7 fruit fly cellular contexts compared by ENCODE assay signal in the genomic region with DNA sequence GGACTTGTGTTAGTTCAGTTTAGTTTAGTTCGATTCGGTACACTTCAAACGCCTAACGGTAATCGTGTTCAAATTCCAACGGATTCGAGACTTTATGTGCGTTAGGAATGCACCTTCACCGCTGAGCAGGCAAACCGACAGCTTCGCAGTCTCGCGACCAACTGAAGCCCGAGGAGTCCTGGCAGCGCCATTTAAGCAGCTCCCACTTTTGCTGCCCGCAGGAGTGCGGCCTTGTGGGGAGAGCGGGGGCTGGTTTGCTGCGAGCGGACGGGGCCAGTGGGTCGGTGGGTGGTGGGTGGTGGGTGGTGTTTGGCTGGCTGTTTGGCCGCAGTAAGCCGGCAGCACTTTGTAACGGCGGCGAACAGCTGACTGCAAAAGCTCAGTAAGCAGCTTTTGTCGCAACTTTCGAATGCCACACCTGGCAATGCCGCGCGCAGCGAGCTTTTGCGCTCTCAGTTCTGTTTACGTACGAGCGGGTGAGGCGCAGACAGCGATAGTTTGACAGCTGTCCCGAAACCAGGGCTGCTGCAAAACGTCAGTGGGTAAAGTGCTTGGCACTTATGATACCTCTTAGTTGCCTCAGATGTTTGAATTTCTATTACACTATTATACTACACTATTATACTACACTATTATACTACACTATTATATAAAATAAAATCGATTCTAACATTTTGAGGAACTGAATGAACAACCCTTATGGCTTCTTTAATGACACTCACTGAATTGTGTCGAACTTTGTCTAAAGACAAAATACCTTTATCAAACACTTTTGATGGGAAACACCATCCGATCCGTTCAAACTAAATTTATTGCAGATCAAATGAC.
TF ChIP-seq lines count a peak whose summit lies in the region.

A gene (minus strand): TSS at position 181 of the 828 bp plus-strand sequence.

- TF ChIP-seq CTCF in whole organism, embryonic (GFP tag; optimal IDR thresholded peaks at IDR 0.05; lab: Kevin White, UChicago) = no peak

TF ChIP-seq in Kc167, 6 proteins besides CTCF, POLR2A, EP300 and RAD21:
- peak; percentile 99 for TF ChIP-seq psq (optimal IDR thresholded peaks at IDR 0.05; lab: Kevin White, UChicago)
- no peak for TF ChIP-seq ttk (optimal IDR thresholded peaks at IDR 0.05; lab: Kevin White, UChicago)
- no peak for TF ChIP-seq Sin3A (optimal IDR thresholded peaks at IDR 0.05; lab: Kevin White, UChicago)
- TF ChIP-seq h (optimal IDR thresholded peaks at IDR 0.05; lab: Kevin White, UChicago) = no peak

TF ChIP-seq in whole organism, 6 proteins besides CTCF, POLR2A, EP300 and RAD21:
- TF ChIP-seq EcR (GFP tag; optimal IDR thresholded peaks at IDR 0.05; lab: Kevin White, UChicago) = no peak
- TF ChIP-seq pan (optimal IDR thresholded peaks at IDR 0.05; lab: Kevin White, UChicago) = peak; percentile 92
- TF ChIP-seq psq (optimal IDR thresholded peaks at IDR 0.05; lab: Kevin White, UChicago) = no peak

TF ChIP-seq in whole organism, adult, 20 proteins besides CTCF, POLR2A, EP300 and RAD21 (continues in another document):
- TF ChIP-seq tj (GFP tag; optimal IDR thresholded peaks at IDR 0.05; lab: Kevin White, UChicago) = no peak
- TF ChIP-seq pad (GFP tag; optimal IDR thresholded peaks at IDR 0.05; lab: Kevin White, UChicago) = peak; percentile 15
- no peak for TF ChIP-seq cic (GFP tag; optimal IDR thresholded peaks at IDR 0.05; lab: Kevin White, UChicago)
- no peak for TF ChIP-seq CG5204 (GFP tag; optimal IDR thresholded peaks at IDR 0.05; lab: Kevin White, UChicago)
- TF ChIP-seq cnc (optimal IDR thresholded peaks at IDR 0.05; lab: Kevin White, UChicago) = no peak
- no peak for TF ChIP-seq toe (GFP tag; optimal IDR thresholded peaks at IDR 0.05; lab: Kevin White, UChicago)
- peak; percentile 0 for TF ChIP-seq CG7101 (tag; optimal IDR thresholded peaks at IDR 0.05; lab: Kevin White, UChicago)
- no peak for TF ChIP-seq ovo (GFP tag; optimal IDR thresholded peaks at IDR 0.05; lab: Kevin White, UChicago)
- peak; percentile 57 for TF ChIP-seq bab1 (GFP tag; optimal IDR thresholded peaks at IDR 0.05; lab: Kevin White, UChicago)
- TF ChIP-seq Hr96 (GFP tag; optimal IDR thresholded peaks at IDR 0.05; lab: Kevin White, UChicago) = no peak
- TF ChIP-seq CG1620 (GFP tag; optimal IDR thresholded peaks at IDR 0.05; lab: Kevin White, UChicago) = no peak
- TF ChIP-seq kay (GFP tag; lab: Kevin White, UChicago; ENCODE audit: borderline replicate concordance) = no peak
- no peak for TF ChIP-seq Mnt (GFP tag; optimal IDR thresholded peaks at IDR 0.05; lab: Kevin White, UChicago)
- peak; percentile 29 for TF ChIP-seq CG14711 (tag; optimal IDR thresholded peaks at IDR 0.05; lab: Kevin White, UChicago)
- TF ChIP-seq CG12768 (GFP tag; optimal IDR thresholded peaks at IDR 0.05; lab: Kevin White, UChicago) = no peak

TF ChIP-seq in whole organism, embryonic, 481 proteins besides CTCF, POLR2A, EP300 and RAD21 (continues in another document):
- no peak for TF ChIP-seq CG1792 (GFP tag; optimal IDR thresholded peaks at IDR 0.05; lab: Kevin White, UChicago)
- TF ChIP-seq HLH4C (GFP tag; IDR thresholded peaks at IDR 0.05; lab: Robert Waterston, UW; ENCODE audit: partially characterized antibody) = no peak
- no peak for TF ChIP-seq gfzf (GFP tag; optimal IDR thresholded peaks at IDR 0.05; lab: Kevin White, UChicago)
- no peak for TF ChIP-seq sens-2 (GFP tag; IDR thresholded peaks at IDR 0.05; lab: Robert Waterston, UW)
- no peak for TF ChIP-seq Lim3 (GFP tag; IDR thresholded peaks at IDR 0.05; lab: Robert Waterston, UW)
- no peak for TF ChIP-seq CG10431 (GFP tag; optimal IDR thresholded peaks at IDR 0.05; lab: Kevin White, UChicago)
- no peak for TF ChIP-seq al (GFP tag; IDR thresholded peaks at IDR 0.05; lab: Robert Waterston, UW)
- TF ChIP-seq org-1 (GFP tag; optimal IDR thresholded peaks at IDR 0.05; lab: Kevin White, UChicago) = no peak
- no peak for TF ChIP-seq CG6813 (GFP tag; optimal IDR thresholded peaks at IDR 0.05; lab: Kevin White, UChicago)
- no peak for TF ChIP-seq lola (GFP tag; optimal IDR thresholded peaks at IDR 0.05; lab: Kevin White, UChicago)
- TF ChIP-seq CG10321 (GFP tag; IDR thresholded peaks at IDR 0.05; lab: Robert Waterston, UW) = no peak
- no peak for TF ChIP-seq klu (GFP tag; IDR thresholded peaks at IDR 0.05; lab: Robert Waterston, UW)
- no peak for TF ChIP-seq cwo (GFP tag; optimal IDR thresholded peaks at IDR 0.05; lab: Kevin White, UChicago)
- TF ChIP-seq Awh (GFP tag; IDR thresholded peaks at IDR 0.05; lab: Robert Waterston, UW) = no peak
- TF ChIP-seq scrt (GFP tag; optimal IDR thresholded peaks at IDR 0.05; lab: Kevin White, UChicago) = peak; percentile 36
- no peak for TF ChIP-seq Atf6 (GFP tag; IDR thresholded peaks at IDR 0.05; lab: Robert Waterston, UW)

TF ChIP-seq in whole organism, prepupa, 60 proteins besides CTCF, POLR2A, EP300 and RAD21 (continues in another document):
- no peak for TF ChIP-seq CG11902 (GFP tag; optimal IDR thresholded peaks at IDR 0.05; lab: Kevin White, UChicago)
- peak; percentile 91 for TF ChIP-seq achi (GFP tag; optimal IDR thresholded peaks at IDR 0.05; lab: Kevin White, UChicago)
- peak; percentile 2 for TF ChIP-seq Ets96B (tag; optimal IDR thresholded peaks at IDR 0.05; lab: Kevin White, UChicago)
- TF ChIP-seq Eip78C (GFP tag; lab: Kevin White, UChicago) = peak; percentile 74
- peak; percentile 34; the same call in 1 of the 3 replicates for TF ChIP-seq CG6163 (GFP tag; IDR thresholded peaks at IDR 0.05; lab: Robert Waterston, UW)
- peak; percentile 23 for TF ChIP-seq CG32006 (GFP tag; optimal IDR thresholded peaks at IDR 0.05; lab: Kevin White, UChicago)
- TF ChIP-seq svp (GFP tag; lab: Kevin White, UChicago) = peak; percentile 36
- no peak for TF ChIP-seq CG1621 (tag; optimal IDR thresholded peaks at IDR 0.05; lab: Kevin White, UChicago)
- no peak for TF ChIP-seq CG11762 (GFP tag; optimal IDR thresholded peaks at IDR 0.05; lab: Kevin White, UChicago; ENCODE audit: insufficient read depth)
- peak; percentile 15; the same call in 2 of the 3 replicates for TF ChIP-seq eg (GFP tag; IDR thresholded peaks at IDR 0.05; lab: Robert Waterston, UW)
- no peak for TF ChIP-seq CG31627 (GFP tag; optimal IDR thresholded peaks at IDR 0.05; lab: Kevin White, UChicago)
- no peak for TF ChIP-seq CG6792 (GFP tag; optimal IDR thresholded peaks at IDR 0.05; lab: Kevin White, UChicago)
- TF ChIP-seq Hr39 (GFP tag; optimal IDR thresholded peaks at IDR 0.05; lab: Kevin White, UChicago) = peak; percentile 3
- TF ChIP-seq Hr4 (GFP tag; optimal IDR thresholded peaks at IDR 0.05; lab: Kevin White, UChicago) = peak; percentile 33
- TF ChIP-seq CG9139 (GFP tag; optimal IDR thresholded peaks at IDR 0.05; lab: Kevin White, UChicago) = no peak
- peak; percentile 89 for TF ChIP-seq fkh (GFP tag; optimal IDR thresholded peaks at IDR 0.05; lab: Kevin White, UChicago)

TF ChIP-seq in whole organism, pupa, 21 proteins besides CTCF, POLR2A, EP300 and RAD21 (continues in another document):
- TF ChIP-seq CG10348 (GFP tag; IDR thresholded peaks at IDR 0.05; lab: Robert Waterston, UW) (no peak), gl (tag; optimal IDR thresholded peaks at IDR 0.05; lab: Kevin White, UChicago) (no peak), CG8159 (tag; optimal IDR thresholded peaks at IDR 0.05; lab: Kevin White, UChicago) (peak; percentile 18), CG13204 (GFP tag; optimal IDR thresholded peaks at IDR 0.05; lab: Kevin White, UChicago) (no peak), CG4496 (GFP tag; IDR thresholded peaks at IDR 0.05; lab: Robert Waterston, UW) (peak; percentile 42; the same call in 2 of the 3 replicates), EcR (GFP tag; optimal IDR thresholded peaks at IDR 0.05; lab: Kevin White, UChicago) (no peak), CG9948 (tag; optimal IDR thresholded peaks at IDR 0.05; lab: Kevin White, UChicago) (no peak), CG17806 (tag; optimal IDR thresholded peaks at IDR 0.05; lab: Kevin White, UChicago) (peak; percentile 32), CG15710 (tag; optimal IDR thresholded peaks at IDR 0.05; lab: Kevin White, UChicago) (no peak), Pif1A (GFP tag; optimal IDR thresholded peaks at IDR 0.05; lab: Kevin White, UChicago) (peak; percentile 21), rn (GFP tag; IDR thresholded peaks at IDR 0.05; lab: Robert Waterston, UW) (no peak), Pif1B (GFP tag; optimal IDR thresholded peaks at IDR 0.05; lab: Kevin White, UChicago) (peak; percentile 13), Snoo (tag; optimal IDR thresholded peaks at IDR 0.05; lab: Kevin White, UChicago) (no peak), CG12605 (GFP tag; IDR thresholded peaks at IDR 0.05; lab: Robert Waterston, UW) (no peak), CG32121 (GFP tag; IDR thresholded peaks at IDR 0.05; lab: Robert Waterston, UW) (0 out of 2 replicates have a peak, but pooled peaks have one; percentile 22), D1 (tag; optimal IDR thresholded peaks at IDR 0.05; lab: Kevin White, UChicago) (no peak), CG14655 (GFP tag; optimal IDR thresholded peaks at IDR 0.05; lab: Kevin White, UChicago) (peak; percentile 3)

TF ChIP-seq in whole organism, wandering third instar larva, 38 proteins besides CTCF, POLR2A, EP300 and RAD21 (continues in another document):
- TF ChIP-seq tai (GFP tag; optimal IDR thresholded peaks at IDR 0.05; lab: Kevin White, UChicago) (no peak), usp (GFP tag; optimal IDR thresholded peaks at IDR 0.05; lab: Kevin White, UChicago) (no peak), Rel (GFP tag; optimal IDR thresholded peaks at IDR 0.05; lab: Kevin White, UChicago) (no peak), Rel (tag; optimal IDR thresholded peaks at IDR 0.05; lab: Kevin White, UChicago) (peak; percentile 4), sv (GFP tag; optimal IDR thresholded peaks at IDR 0.05; lab: Kevin White, UChicago) (no peak), CG9705 (GFP tag; optimal IDR thresholded peaks at IDR 0.05; lab: Kevin White, UChicago) (peak; percentile 14), dl (GFP tag; optimal IDR thresholded peaks at IDR 0.05; lab: Kevin White, UChicago; ENCODE audit: insufficient read depth in 1 of 2, partially characterized antibody in 2 of 2) (no peak), foxo (GFP tag; optimal IDR thresholded peaks at IDR 0.05; lab: Kevin White, UChicago) (peak in 1 of 2 experiments; percentile 48), sage (GFP tag; optimal IDR thresholded peaks at IDR 0.05; lab: Kevin White, UChicago) (no peak), lola (GFP tag; optimal IDR thresholded peaks at IDR 0.05; lab: Kevin White, UChicago) (no peak), Abd-B (GFP tag; optimal IDR thresholded peaks at IDR 0.05; lab: Kevin White, UChicago) (no peak), CG32264 (GFP tag; optimal IDR thresholded peaks at IDR 0.05; lab: Kevin White, UChicago) (no peak), rgr (GFP tag; optimal IDR thresholded peaks at IDR 0.05; lab: Kevin White, UChicago) (no peak), Mio (GFP tag; optimal IDR thresholded peaks at IDR 0.05; lab: Kevin White, UChicago) (no peak), h (GFP tag; optimal IDR thresholded peaks at IDR 0.05; lab: Kevin White, UChicago) (peak; percentile 35), jim (GFP tag; optimal IDR thresholded peaks at IDR 0.05; lab: Kevin White, UChicago) (no peak), OdsH (GFP tag; optimal IDR thresholded peaks at IDR 0.05; lab: Kevin White, UChicago) (no peak), fru (GFP tag; optimal IDR thresholded peaks at IDR 0.05; lab: Kevin White, UChicago) (peak; percentile 77), HLH106 (tag; optimal IDR thresholded peaks at IDR 0.05; lab: Kevin White, UChicago) (peak; percentile 40), GATAd (GFP tag; optimal IDR thresholded peaks at IDR 0.05; lab: Kevin White, UChicago) (no peak)
